Fruit fly (Drosophila melanogaster) whole organism, wandering third instar larva: ENCODE data around the gene Rheb.

ENCODE experiments used
- CG32264 ChIP-seq: fragments of 200-800 bp; sonication (Bioruptor generic); optimal IDR thresholded peaks from 2 replicates; lab custom pipeline; 2016; ENCODE audit warnings: missing biosample characterization, missing genetic modification characterization
- CG9705 ChIP-seq: fragments of 200-800 bp; sonication (Bioruptor generic); optimal IDR thresholded peaks from 2 replicates; lab custom pipeline; 2018; ENCODE audit warnings: missing biosample characterization, mild to moderate bottlenecking, missing genetic modification characterization
- CrebA ChIP-seq: fragments of 200-800 bp; sonication (Bioruptor generic); optimal IDR thresholded peaks from 2 replicates; lab custom pipeline; 2016; ENCODE audit warnings: missing biosample characterization, mild to moderate bottlenecking, missing genetic modification characterization, borderline replicate concordance
- Dfd ChIP-seq: fragments of >200 bp; optimal IDR thresholded peaks from 2 replicates; lab custom pipeline; 2017; ENCODE audit warnings: missing biosample characterization, missing genetic modification characterization
- Dif ChIP-seq: fragments of 200-275, 200-300 bp; sonication (Bioruptor generic); optimal IDR thresholded peaks from 2 replicates; lab custom pipeline; 2018; ENCODE audit warnings: missing biosample characterization, missing genetic modification characterization; ENCODE audit not compliant: partially characterized antibody
- GATAd ChIP-seq: sonication (Bioruptor generic); optimal IDR thresholded peaks from 2 replicates; lab custom pipeline; 2016; ENCODE audit warnings: missing biosample characterization, missing genetic modification characterization
- HLH106 ChIP-seq: fragments of 200-800 bp; optimal IDR thresholded peaks from 3 replicates; lab custom pipeline; 2019; ENCODE audit warnings: missing biosample characterization, mild to moderate bottlenecking, missing genetic modification characterization, moderate library complexity
- Hnf4 ChIP-seq: fragments of 200-800 bp; sonication (Bioruptor generic); optimal IDR thresholded peaks from 2 replicates; lab custom pipeline; 2016; ENCODE audit warnings: missing biosample characterization, mild to moderate bottlenecking, missing genetic modification characterization
- Myc ChIP-seq: fragments of >200 bp; optimal IDR thresholded peaks from 2 replicates; lab custom pipeline; 2017
- N ChIP-seq: fragments of >200 bp; optimal IDR thresholded peaks from 2 replicates; lab custom pipeline; 2018; ENCODE audit warnings: missing biosample characterization, missing external identifiers, missing genetic modification characterization
- OdsH ChIP-seq: fragments of 200-800 bp; sonication (Bioruptor generic); optimal IDR thresholded peaks from 2 replicates; lab custom pipeline; 2016; ENCODE audit warnings: missing biosample characterization, mild to moderate bottlenecking, missing genetic modification characterization
- Rel ChIP-seq, 2 experiments: fragments of 200-800 bp; sonication (Bioruptor generic) in 1 of 2; optimal IDR thresholded peaks; 2 replicates in 1 of 2; 3 replicates in 1 of 2; lab custom pipeline; 2016 to 2019; ENCODE audit warnings: mild to moderate bottlenecking in 2 of 2, missing biosample characterization in 2 of 2, missing genetic modification characterization in 2 of 2, moderate library complexity in 1 of 2
- Sp1 ChIP-seq: fragments of 200-800 bp; sonication (Bioruptor generic); optimal IDR thresholded peaks from 3 replicates; lab custom pipeline; 2019; ENCODE audit warnings: missing biosample characterization, mild to moderate bottlenecking, missing genetic modification characterization, moderate library complexity
- br ChIP-seq: fragments of 200-800 bp; sonication (Bioruptor generic); optimal IDR thresholded peaks from 2 replicates; lab custom pipeline; 2016; ENCODE audit warnings: missing biosample characterization, missing genetic modification characterization
- dl ChIP-seq, 2 experiments: fragments of 175-275, 200-275 bp in 1 of 2; fragments of 200-275 bp in 1 of 2; sonication (Bioruptor generic); optimal IDR thresholded peaks; lab custom pipeline; 2018; ENCODE audit warnings: mild to moderate bottlenecking in 2 of 2, missing biosample characterization in 2 of 2, missing genetic modification characterization in 2 of 2, moderate library complexity in 2 of 2; ENCODE audit not compliant: partially characterized antibody in 2 of 2, insufficient read depth in 1 of 2
- dmrt93B ChIP-seq: fragments of 200-800 bp; sonication (Bioruptor generic); optimal IDR thresholded peaks from 2 replicates; lab custom pipeline; 2018; ENCODE audit warnings: missing biosample characterization, mild to moderate bottlenecking, missing genetic modification characterization
- ey ChIP-seq: fragments of 200-800 bp; sonication (Bioruptor generic); optimal IDR thresholded peaks from 2 replicates; lab custom pipeline; 2016; ENCODE audit warnings: missing biosample characterization, missing genetic modification characterization
- foxo ChIP-seq, 2 experiments: fragments of 200-800 bp; sonication (Bioruptor generic); optimal IDR thresholded peaks; 2 replicates in 1 of 2; 3 replicates in 1 of 2; lab custom pipeline; 2016 to 2017; ENCODE audit warnings: missing biosample characterization in 2 of 2, missing genetic modification characterization in 2 of 2
- fru ChIP-seq: fragments of 200-800 bp; sonication (Bioruptor generic); optimal IDR thresholded peaks from 3 replicates; lab custom pipeline; 2016; ENCODE audit warnings: missing biosample characterization, mild to moderate bottlenecking, missing genetic modification characterization
- lola ChIP-seq: fragments of >200 bp; optimal IDR thresholded peaks from 2 replicates; lab custom pipeline; 2017; ENCODE audit warnings: missing biosample characterization, missing genetic modification characterization
- pan ChIP-seq: fragments of >200 bp; optimal IDR thresholded peaks from 2 replicates; lab custom pipeline; 2017
- psq ChIP-seq: fragments of 200-800 bp; sonication (Bioruptor generic); optimal IDR thresholded peaks from 3 replicates; lab custom pipeline; 2017; ENCODE audit warnings: missing biosample characterization, mild to moderate bottlenecking, missing genetic modification characterization, moderate library complexity
- rgr ChIP-seq: fragments of 200-800 bp; sonication (Bioruptor generic); optimal IDR thresholded peaks from 3 replicates; lab custom pipeline; 2016; ENCODE audit warnings: missing biosample characterization, mild to moderate bottlenecking, missing genetic modification characterization
- tai ChIP-seq: sonication (Bioruptor generic); optimal IDR thresholded peaks from 2 replicates; lab custom pipeline; 2016; ENCODE audit warnings: missing biosample characterization, missing genetic modification characterization
- usp ChIP-seq: fragments of >200 bp; optimal IDR thresholded peaks from 2 replicates; lab custom pipeline; 2017; ENCODE audit warnings: missing biosample characterization, missing genetic modification characterization
- woc ChIP-seq: sonication (Bioruptor generic); optimal IDR thresholded peaks from 2 replicates; lab custom pipeline; 2016; ENCODE audit warnings: missing biosample characterization, mild to moderate bottlenecking, missing genetic modification characterization

The Rheb gene

dm6 chr3R:5570635-5571436 lies 2.1 kb downstream of the Rheb start, which contains the start of gene CRMP:
TSS of gene CRMP (plus strand) at chr3R:5571108.
- TF ChIP-seq CG9705 (GFP tag; lab: Kevin White, UChicago) (no peak), foxo (GFP tag; optimal IDR thresholded peaks at IDR 0.05; lab: Kevin White, UChicago) (peak in 1 of 2 experiments; percentile 11), CG32264 (GFP tag; lab: Kevin White, UChicago) (no peak)

- no peak for TF ChIP-seq br (GFP tag; lab: Kevin White, UChicago)
- TF ChIP-seq lola, result no peak
- TF ChIP-seq psq (GFP tag; lab: Kevin White, UChicago), result no peak
- TF ChIP-seq CrebA, result no peak
- TF ChIP-seq CG32264 (GFP tag; lab: Kevin White, UChicago), result no peak
- no peak for TF ChIP-seq N (GFP tag; lab: Kevin White, UChicago)
- TF ChIP-seq Dif, result no peak
- TF ChIP-seq usp (GFP tag; lab: Kevin White, UChicago), result no peak
- no peak for TF ChIP-seq HLH106 (tag; lab: Kevin White, UChicago)
- no peak for TF ChIP-seq tai (GFP tag; lab: Kevin White, UChicago)
- no peak for TF ChIP-seq dl (GFP tag; optimal IDR thresholded peaks at IDR 0.05; lab: Kevin White, UChicago; ENCODE audit: insufficient read depth in 1 of 2, partially characterized antibody in 2 of 2)
- no peak for TF ChIP-seq pan (lab: Kevin White, UChicago)
These were observed 2.7 kb downstream of the Rheb start for dm6 chr3R:5571437-5571750.

dm6 chr3R:5571756-5572155 lies 3.0 kb downstream of the Rheb start:
- TF ChIP-seq Rel (GFP tag; optimal IDR thresholded peaks at IDR 0.05; lab: Kevin White, UChicago) (no peak), Rel (tag; optimal IDR thresholded peaks at IDR 0.05; lab: Kevin White, UChicago) (peak; percentile 28), GATAd (no peak)

- no peak for TF ChIP-seq br (GFP tag; lab: Kevin White, UChicago)
- TF ChIP-seq fru (GFP tag; lab: Kevin White, UChicago), result peak; percentile 2
- TF ChIP-seq Hnf4 (GFP tag; lab: Kevin White, UChicago), result no peak
- no peak for TF ChIP-seq ey (GFP tag; lab: Kevin White, UChicago)
- no peak for TF ChIP-seq pan (lab: Kevin White, UChicago)
- peak; percentile 30 for TF ChIP-seq HLH106 (tag; lab: Kevin White, UChicago)
- TF ChIP-seq woc (GFP tag; lab: Kevin White, UChicago), result peak; percentile 20
- TF ChIP-seq Sp1 (GFP tag; lab: Kevin White, UChicago), result peak; percentile 37
- no peak for TF ChIP-seq dmrt93B (GFP tag; lab: Kevin White, UChicago)
- TF ChIP-seq psq (GFP tag; lab: Kevin White, UChicago), result no peak
- no peak for TF ChIP-seq GATAd
- peak in 1 of 2 experiments; percentile 26 for TF ChIP-seq foxo (GFP tag; optimal IDR thresholded peaks at IDR 0.05; lab: Kevin White, UChicago)
- TF ChIP-seq rgr (GFP tag; lab: Kevin White, UChicago), result no peak
- no peak for TF ChIP-seq Myc (lab: Kevin White, UChicago)
- TF ChIP-seq Dif, result no peak
These were observed 4.4 kb downstream of the Rheb start for dm6 chr3R:5572900-5573665.

DNA sequence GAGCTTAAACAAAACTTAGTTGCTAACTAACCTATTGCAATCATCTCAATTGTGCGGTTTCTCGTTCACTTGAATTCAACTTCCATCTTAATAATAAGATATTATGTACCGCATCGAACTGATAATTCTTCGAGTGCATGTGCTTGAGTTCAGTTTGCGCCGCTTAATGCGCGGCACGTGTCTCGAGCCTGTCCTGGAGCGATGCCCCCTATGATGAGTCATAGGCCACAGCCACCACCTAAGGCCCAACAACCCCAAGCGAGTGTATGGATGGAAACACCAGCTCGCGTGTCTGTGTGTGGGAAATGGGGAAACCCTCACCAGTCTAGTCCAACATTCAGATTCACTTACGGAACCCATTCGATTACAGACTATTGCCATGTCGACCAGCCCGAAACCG lies 5.2 kb downstream of the Rheb start:
- TF ChIP-seq fru (GFP tag; lab: Kevin White, UChicago), result no peak
- no peak for TF ChIP-seq usp (GFP tag; lab: Kevin White, UChicago)
- no peak for TF ChIP-seq OdsH (GFP tag; lab: Kevin White, UChicago)
- TF ChIP-seq dl (GFP tag; optimal IDR thresholded peaks at IDR 0.05; lab: Kevin White, UChicago; ENCODE audit: insufficient read depth in 1 of 2, partially characterized antibody in 2 of 2), result no peak
- TF ChIP-seq Dfd (GFP tag; lab: Kevin White, UChicago), result no peak
- peak; percentile 4 for TF ChIP-seq br (GFP tag; lab: Kevin White, UChicago)
